Worm (Caenorhabditis elegans) whole organism, young adult: ENCODE data around the gene C01G5.7.
"Not testable (repeated sequence)": the region's sequence is repeated elsewhere in the genome, so short reads cannot be mapped to it uniquely, and the experiment has no call there.

Source experiments
- B0336.3 ChIP-seq: fragments of 200-800 bp; sonication (Bioruptor generic); IDR thresholded peaks from 2 replicates; pipeline ENCODE4 v1.3.6; 2022; ENCODE audit warnings: missing genetic modification characterization, missing compliant biosample characterization
- F33H1.4 ChIP-seq: fragments of 200-800 bp; sonication (Bioruptor generic); IDR thresholded peaks from 2 replicates; pipeline ENCODE4 v1.3.6; 2022; ENCODE audit warnings: missing genetic modification reagents, missing genetic modification characterization, missing compliant biosample characterization
- K12H6.12 ChIP-seq: fragments of 200-800 bp; sonication (Bioruptor generic); optimal IDR thresholded peaks from 2 replicates; lab custom pipeline; 2018; ENCODE audit warnings: mild to moderate bottlenecking, missing genetic modification characterization, missing compliant biosample characterization
- Y53G8AR.9 ChIP-seq: fragments of 200-800 bp; sonication (Bioruptor generic); conservative IDR thresholded peaks from 2 replicates; pipeline ENCODE4 v1.3.6; 2022; ENCODE audit warnings: missing genetic modification reagents, missing genetic modification characterization, missing compliant biosample characterization
- Y95B8A.8 ChIP-seq: fragments of 200-800 bp; sonication (Bioruptor generic); IDR thresholded peaks from 2 replicates; pipeline ENCODE4 v1.3.6; 2022; ENCODE audit warnings: missing genetic modification reagents, missing genetic modification characterization, missing compliant biosample characterization
- ama-1 ChIP-seq, 3 experiments: fragments of 150-350 bp in 1 of 3; sonication (generic microtip) in 2 of 3; optimal IDR thresholded peaks; 2 replicates each; lab custom pipeline; 2014 to 2018; ENCODE audit warnings: missing biosample characterization in 2 of 3, missing genetic modification characterization in 2 of 3, missing genetic modification reagents in 2 of 3
- cebp-1 ChIP-seq, 2 experiments: fragments of 200-800 bp in 1 of 2; sonication (Bioruptor generic) in 1 of 2; sonication (generic microtip) in 1 of 2; IDR thresholded peaks in 1 of 2; optimal IDR thresholded peaks in 1 of 2; 2 replicates each; pipeline versions ENCODE4 v1.3.6 to Lab custom; 2017 to 2022; ENCODE audit warnings: missing compliant biosample characterization in 2 of 2, missing genetic modification characterization in 2 of 2, mild to moderate bottlenecking in 1 of 2, missing genetic modification reagents in 1 of 2, moderate library complexity in 1 of 2
- ceh-91 ChIP-seq: fragments of 200-800 bp; sonication (Bioruptor generic); IDR thresholded peaks from 2 replicates; pipeline ENCODE4 v1.3.6; 2022; ENCODE audit warnings: missing genetic modification reagents, missing genetic modification characterization, missing compliant biosample characterization
- chd-7 ChIP-seq: sonication (generic microtip); optimal IDR thresholded peaks from 2 replicates; lab custom pipeline; 2016; ENCODE audit warnings: mild to moderate bottlenecking, missing genetic modification characterization, moderate library complexity, missing compliant biosample characterization
- dpl-1 ChIP-seq: fragments of 150-350 bp; optimal IDR thresholded peaks from 2 replicates; lab custom pipeline; 2014; ENCODE audit warnings: missing biosample characterization, missing genetic modification reagents, missing genetic modification characterization
- efl-1 ChIP-seq: fragments of 150-350 bp; optimal IDR thresholded peaks from 2 replicates; lab custom pipeline; 2014; ENCODE audit warnings: missing biosample characterization, missing genetic modification reagents, missing genetic modification characterization
- ets-4 ChIP-seq: fragments of 200-800 bp; sonication (Bioruptor generic); optimal IDR thresholded peaks from 2 replicates; lab custom pipeline; 2018; ENCODE audit warnings: mild to moderate bottlenecking, missing genetic modification characterization, missing compliant biosample characterization
- fkh-3 ChIP-seq: sonication (generic microtip); optimal IDR thresholded peaks from 2 replicates; lab custom pipeline; 2016; ENCODE audit warnings: mild to moderate bottlenecking, missing genetic modification characterization, missing compliant biosample characterization
- hmg-1.2 ChIP-seq: fragments of 200-800 bp; sonication (Bioruptor generic); IDR thresholded peaks from 2 replicates; pipeline ENCODE4 v1.3.6; 2022; ENCODE audit warnings: missing genetic modification reagents, missing genetic modification characterization, missing compliant biosample characterization
- hsf-1 ChIP-seq: fragments of 200-800 bp; sonication (Bioruptor generic); IDR thresholded peaks from 2 replicates; pipeline ENCODE4 v1.3.6; 2022; ENCODE audit warnings: missing genetic modification reagents, missing genetic modification characterization, missing compliant biosample characterization
- lin-35 ChIP-seq, 3 experiments: fragments of 150-350 bp in 2 of 3; sonication (generic microtip) in 1 of 3; optimal IDR thresholded peaks; 2 replicates each; lab custom pipeline; 2014 to 2018; ENCODE audit warnings: missing biosample characterization in 3 of 3, missing genetic modification characterization in 3 of 3, missing genetic modification reagents in 3 of 3
- lir-1 ChIP-seq: fragments of 200-800 bp; sonication (Bioruptor generic); conservative IDR thresholded peaks from 2 replicates; pipeline ENCODE4 v1.3.6; 2022; ENCODE audit warnings: missing genetic modification reagents, missing genetic modification characterization, missing compliant biosample characterization
- madf-6 ChIP-seq: fragments of 200-800 bp; sonication (Bioruptor generic); IDR thresholded peaks from 2 replicates; pipeline ENCODE4 v1.3.6; 2022; ENCODE audit warnings: missing genetic modification reagents, missing genetic modification characterization, missing compliant biosample characterization
- mcd-1 ChIP-seq: fragments of 200-800 bp; sonication (Bioruptor generic); IDR thresholded peaks from 2 replicates; pipeline ENCODE4 v1.3.6; 2022; ENCODE audit warnings: missing genetic modification reagents, missing genetic modification characterization, missing compliant biosample characterization
- nfya-1 ChIP-seq: sonication (generic microtip); optimal IDR thresholded peaks from 2 replicates; lab custom pipeline; 2017; ENCODE audit warnings: antibody characterized with exemption, missing compliant biosample characterization, missing genetic modification characterization, borderline replicate concordance; ENCODE audit not compliant: insufficient read depth
- nfyb-1 ChIP-seq: fragments of 200-800 bp; sonication (Bioruptor generic); IDR thresholded peaks from 2 replicates; pipeline ENCODE4 v1.3.6; 2022; ENCODE audit warnings: missing genetic modification reagents, missing genetic modification characterization, missing compliant biosample characterization
- repo-1 ChIP-seq: sonication (generic microtip); optimal IDR thresholded peaks from 2 replicates; lab custom pipeline; 2017; ENCODE audit warnings: mild to moderate bottlenecking, missing genetic modification characterization, missing compliant biosample characterization
- rpc-1 ChIP-seq, 2 experiments: fragments of 150-350 bp in 1 of 2; sonication (generic microtip) in 1 of 2; optimal IDR thresholded peaks; 2 replicates each; lab custom pipeline; 2014 to 2018; ENCODE audit warnings: missing biosample characterization in 1 of 2, missing genetic modification characterization in 1 of 2, missing genetic modification reagents in 1 of 2, missing genotype in 1 of 2
- snpc-1.3 ChIP-seq: sonication (generic microtip); optimal IDR thresholded peaks from 2 replicates; lab custom pipeline; 2017; ENCODE audit warnings: missing genetic modification characterization, mild to moderate bottlenecking, missing compliant biosample characterization, antibody characterized with exemption, moderate library complexity, missing genotype, missing genetic modification reagents; ENCODE audit not compliant: insufficient read depth
- snpc-3.4 ChIP-seq: sonication (generic microtip); optimal IDR thresholded peaks from 2 replicates; lab custom pipeline; 2017; ENCODE audit warnings: missing genetic modification characterization, mild to moderate bottlenecking, missing compliant biosample characterization, antibody characterized with exemption, moderate library complexity, missing genotype, missing genetic modification reagents
- snpc-4 ChIP-seq, 5 experiments: fragments of 150-350 bp in 1 of 5; sonication (generic microtip) in 4 of 5; optimal IDR thresholded peaks; 2 replicates each; lab custom pipeline; 2014 to 2018; ENCODE audit warnings: missing genetic modification characterization in 5 of 5, missing biosample characterization in 3 of 5, antibody characterized with exemption in 2 of 5, mild to moderate bottlenecking in 2 of 5, missing compliant biosample characterization in 2 of 5, missing genotype in 2 of 5, moderate library complexity in 2 of 5, missing genetic modification reagents in 1 of 5
- tbx-9 ChIP-seq: sonication (generic microtip); optimal IDR thresholded peaks from 2 replicates; lab custom pipeline; 2016; ENCODE audit warnings: borderline replicate concordance, missing genetic modification characterization, inconsistent platforms, missing compliant biosample characterization
- tlf-1 ChIP-seq: fragments of 200-800 bp; sonication (Bioruptor generic); optimal IDR thresholded peaks from 2 replicates; lab custom pipeline; 2018; ENCODE audit warnings: mild to moderate bottlenecking, missing genetic modification characterization, missing compliant biosample characterization
- unc-130 ChIP-seq: sonication (generic microtip); optimal IDR thresholded peaks from 2 replicates; lab custom pipeline; 2016; ENCODE audit warnings: missing genetic modification reagents, missing genetic modification characterization, missing compliant biosample characterization
- zfh-2 ChIP-seq: fragments of 200-800 bp; sonication (Bioruptor generic); conservative IDR thresholded peaks from 2 replicates; pipeline ENCODE4 v1.3.6; 2022; ENCODE audit warnings: missing genetic modification reagents, missing genetic modification characterization, missing compliant biosample characterization
- ztf-22 ChIP-seq: fragments of 200-800 bp; sonication (Bioruptor generic); optimal IDR thresholded peaks from 2 replicates; lab custom pipeline; 2018; ENCODE audit warnings: mild to moderate bottlenecking, missing genetic modification characterization, moderate library complexity, missing compliant biosample characterization
- ztf-25 ChIP-seq: fragments of 200-800 bp; sonication (Bioruptor generic); IDR thresholded peaks from 2 replicates; pipeline ENCODE4 v1.3.6; 2022; ENCODE audit warnings: missing genetic modification reagents, missing genetic modification characterization, missing compliant biosample characterization

Gene C01G5.7

DNA sequence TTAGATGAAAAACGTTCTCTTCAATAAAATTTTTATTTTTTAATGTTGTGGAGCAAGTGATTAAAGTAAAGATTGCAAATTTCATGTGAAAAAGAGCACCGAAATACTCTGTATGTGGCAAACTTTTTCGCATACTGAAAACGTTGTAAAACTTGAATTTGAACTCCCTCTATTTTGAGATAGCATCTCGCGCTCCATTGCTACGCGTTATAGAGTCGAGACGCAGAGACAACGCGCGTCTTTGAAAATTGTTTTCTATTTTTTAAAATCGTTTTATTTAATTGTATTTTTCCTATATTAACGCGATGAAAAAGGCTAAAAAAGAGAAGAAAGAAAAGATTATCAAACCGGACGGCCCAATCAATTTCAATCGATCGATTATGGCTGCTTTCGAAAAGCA is 30.6 kb downstream of the C01G5.7 start, which contains the start of gene fan-1 (continued):
- TF ChIP-seq ztf-25 (no peak), B0336.3 (GFP tag; lab: Robert Waterston, UW) (no peak), fkh-3 (tag; lab: Kevin White, UChicago) (no peak), unc-130 (GFP tag; lab: Kevin White, UChicago) (no peak), madf-6 (no peak), snpc-3.4 (tag; lab: Kevin White, UChicago) (peak; percentile 37), F33H1.4 (GFP tag; lab: Robert Waterston, UW) (peak; percentile 18; the same call in 1 of the 2 replicates), nfyb-1 (GFP tag; lab: Robert Waterston, UW) (no peak), cebp-1 (GFP tag; IDR thresholded peaks at IDR 0.05; lab: Robert Waterston, UW) (no peak), cebp-1 (tag; optimal IDR thresholded peaks at IDR 0.05; lab: Kevin White, UChicago) (peak; percentile 37), dpl-1 (GFP tag; lab: Kevin White, UChicago) (peak; percentile 52), tlf-1 (no peak), ceh-91 (GFP tag; lab: Robert Waterston, UW) (no peak), efl-1 (peak; percentile 72), snpc-1.3 (peak; percentile 27)
- TF ChIP-seq, all 124 proteins: peak for 12

DNA sequence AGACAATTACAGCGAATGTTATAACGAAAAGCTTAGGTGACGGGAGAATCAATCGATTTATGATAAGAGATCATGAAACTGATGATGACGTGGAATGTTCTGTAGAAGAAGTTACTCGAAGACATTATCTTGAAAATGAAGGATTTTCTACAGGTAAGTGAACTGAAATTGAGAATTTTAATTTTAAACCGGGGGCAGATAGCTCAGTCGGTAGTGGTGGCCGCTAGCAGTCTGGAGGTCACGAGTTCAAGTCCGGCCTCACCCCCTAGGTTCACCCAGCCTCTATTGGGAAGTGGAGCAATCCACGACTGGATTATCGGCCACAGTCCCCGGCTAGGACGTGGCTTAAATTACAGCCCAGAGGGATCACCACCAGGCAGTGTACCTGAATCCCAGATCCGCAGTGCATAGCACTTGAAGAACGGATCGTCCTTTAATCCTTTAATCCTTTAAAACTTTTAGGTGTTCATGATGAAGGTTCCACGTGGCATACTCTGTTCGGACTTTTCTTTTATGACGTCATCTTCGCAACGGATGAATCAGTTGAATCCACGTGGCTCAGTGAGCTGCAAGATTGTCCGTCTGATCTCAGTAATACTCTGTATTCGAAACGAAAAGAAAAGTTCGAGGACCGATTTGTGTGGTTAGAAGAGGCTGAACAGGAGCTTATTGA is 33.5 kb downstream of the C01G5.7 start:
- not testable (repeated sequence) for TF ChIP-seq snpc-4 (GFP tag; optimal IDR thresholded peaks at IDR 0.05; lab: Kevin White, UChicago); rpc-1 (optimal IDR thresholded peaks at IDR 0.05; lab: Kevin White, UChicago)
- TF ChIP-seq snpc-4 (tag; optimal IDR thresholded peaks at IDR 0.05; lab: Kevin White, UChicago) (peak in 1 of 4 experiments; percentile 5), rpc-1 (tag; optimal IDR thresholded peaks at IDR 0.05; lab: Kevin White, UChicago) (peak; percentile 57)

DNA sequence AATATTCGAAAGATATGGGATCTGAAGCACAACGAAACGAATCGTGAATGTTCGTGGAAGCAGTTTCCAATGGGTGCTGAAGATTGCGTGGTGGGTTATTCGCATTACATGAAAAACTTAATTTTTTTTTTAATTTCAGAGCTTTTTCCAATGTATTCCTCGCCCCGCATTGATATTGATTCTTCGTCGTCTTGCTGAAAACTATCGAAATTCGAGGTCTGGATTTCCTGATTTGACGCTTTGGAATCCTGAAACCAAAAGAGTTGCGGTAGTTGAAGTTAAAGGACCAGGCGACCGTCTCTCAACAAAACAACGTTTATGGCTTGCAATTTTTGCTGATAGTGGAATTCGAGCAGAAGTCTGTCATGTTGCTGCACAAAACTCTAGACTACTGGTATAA is 34.1 kb downstream of the C01G5.7 start:
- 0 out of 2 replicates have a peak, but pooled peaks have one; percentile 10 for TF ChIP-seq hsf-1 (GFP tag; lab: Robert Waterston, UW)
- no peak for TF ChIP-seq lir-1 (GFP tag; lab: Robert Waterston, UW)
- 0 out of 2 replicates have a peak, but pooled peaks have one; percentile 23 for TF ChIP-seq Y53G8AR.9 (GFP tag; lab: Robert Waterston, UW)
- no peak for TF ChIP-seq snpc-4 (GFP tag; optimal IDR thresholded peaks at IDR 0.05; lab: Kevin White, UChicago)
- TF ChIP-seq snpc-4 (tag; optimal IDR thresholded peaks at IDR 0.05; lab: Kevin White, UChicago), result peak in 1 of 4 experiments; percentile 9
- no peak for TF ChIP-seq nfya-1 (tag; lab: Kevin White, UChicago)
- 0 out of 2 replicates have a peak, but pooled peaks have one; percentile 22 for TF ChIP-seq Y95B8A.8 (GFP tag; lab: Robert Waterston, UW)
- TF ChIP-seq zfh-2 (GFP tag; lab: Robert Waterston, UW), result no peak
- no peak for TF ChIP-seq lin-35 (GFP tag; optimal IDR thresholded peaks at IDR 0.05; lab: Kevin White, UChicago)
- no peak for TF ChIP-seq ama-1 (optimal IDR thresholded peaks at IDR 0.05; lab: Kevin White, UChicago)
- no peak for TF ChIP-seq ama-1 (GFP tag; optimal IDR thresholded peaks at IDR 0.05; lab: Kevin White, UChicago)
- TF ChIP-seq cebp-1 (GFP tag; IDR thresholded peaks at IDR 0.05; lab: Robert Waterston, UW), result no peak
- TF ChIP-seq cebp-1 (tag; optimal IDR thresholded peaks at IDR 0.05; lab: Kevin White, UChicago), result peak; percentile 27
- TF ChIP-seq chd-7 (tag; lab: Kevin White, UChicago), result no peak
- TF ChIP-seq hmg-1.2 (GFP tag; lab: Robert Waterston, UW), result 0 out of 2 replicates have a peak, but pooled peaks have one; percentile 12
- no peak for TF ChIP-seq K12H6.12 (tag; lab: Kevin White, UChicago)
- TF ChIP-seq ztf-22 (GFP tag; lab: Kevin White, UChicago), result peak; percentile 6
- TF ChIP-seq repo-1, result peak; percentile 56
- 0 out of 2 replicates have a peak, but pooled peaks have one; percentile 7 for TF ChIP-seq nfyb-1 (GFP tag; lab: Robert Waterston, UW)
- no peak for TF ChIP-seq mcd-1 (GFP tag; lab: Robert Waterston, UW)
- TF ChIP-seq madf-6, result 0 out of 2 replicates have a peak, but pooled peaks have one; percentile 29
- TF ChIP-seq ets-4 (GFP tag; lab: Kevin White, UChicago), result no peak
- no peak for TF ChIP-seq tbx-9
- TF ChIP-seq B0336.3 (GFP tag; lab: Robert Waterston, UW), result peak; percentile 48; the same call in 1 of the 2 replicates
- TF ChIP-seq, all 124 proteins: peak for 11
